Fruit fly (Drosophila melanogaster) whole organism, embryonic: ENCODE results near the gene CG12948.

Source experiments
- CG12104 ChIP-seq: fragments of 200-800 bp; sonication (Bioruptor generic); optimal IDR thresholded peaks from 3 replicates; lab custom pipeline; 2016; ENCODE audit warnings: missing biosample characterization, missing genetic modification characterization
- CG6791 ChIP-seq: fragments of 200-800 bp; sonication (Bioruptor generic); IDR thresholded peaks from 3 replicates; pipeline ENCODE4 v1.3.6; 2022; ENCODE audit warnings: missing biosample characterization, missing genetic modification characterization; ENCODE audit not compliant: partially characterized antibody
- H15 ChIP-seq: fragments of 200-800 bp; sonication (Bioruptor generic); IDR thresholded peaks from 3 replicates; pipeline ENCODE4 v1.3.6; 2022; ENCODE audit warnings: missing biosample characterization, missing genetic modification characterization
- lab ChIP-seq: fragments of 200-800 bp; sonication (Bioruptor generic); optimal IDR thresholded peaks from 3 replicates; lab custom pipeline; 2017; ENCODE audit warnings: missing biosample characterization, missing genetic modification characterization, mild to moderate bottlenecking, moderate library complexity, missing genetic modification reagents

- TF ChIP-seq CG6791 (GFP tag; lab: Robert Waterston, UW) (no peak), CG12104 (GFP tag; lab: Kevin White, UChicago) (no peak), H15 (no peak), lab (GFP tag; lab: Kevin White, UChicago) (no peak)
Observed at dm6 chr3R:9701897-9702296, 45.6 kb downstream of the CG12948 start.
